Fruit fly (Drosophila melanogaster) whole organism, prepupa: ENCODE data around the gene GV1.

ENCODE experiments used
- CG16779 ChIP-seq: fragments of 200-800 bp; sonication (Bioruptor generic); optimal IDR thresholded peaks from 3 replicates; lab custom pipeline; 2017; ENCODE audit warnings: missing biosample characterization, mild to moderate bottlenecking, missing genetic modification characterization
- CG32006 ChIP-seq: fragments of 200-800 bp; sonication (Bioruptor generic); optimal IDR thresholded peaks from 3 replicates; lab custom pipeline; 2017; ENCODE audit warnings: missing biosample characterization, mild to moderate bottlenecking, missing genetic modification characterization
- CG6854 ChIP-seq: fragments of 200-800 bp; sonication (Bioruptor generic); optimal IDR thresholded peaks from 2 replicates; lab custom pipeline; 2017; ENCODE audit warnings: missing biosample characterization, mild to moderate bottlenecking, missing genetic modification characterization
- Eip78C ChIP-seq: fragments of 200-800 bp; sonication (Bioruptor generic); peaks from one replicate; lab custom pipeline; 2016; ENCODE audit warnings: missing biosample characterization, missing genetic modification characterization
- Ets96B ChIP-seq: fragments of 200-800 bp; optimal IDR thresholded peaks from 2 replicates; lab custom pipeline; 2019; ENCODE audit warnings: missing biosample characterization, mild to moderate bottlenecking, missing genetic modification characterization, moderate library complexity
- Sox102F ChIP-seq: fragments of 200-800 bp; sonication (Bioruptor generic); optimal IDR thresholded peaks from 2 replicates; lab custom pipeline; 2016; ENCODE audit warnings: missing biosample characterization, mild to moderate bottlenecking, missing genetic modification characterization
- Sox15 ChIP-seq: fragments of 200-800 bp; sonication (Bioruptor generic); optimal IDR thresholded peaks from 3 replicates; lab custom pipeline; 2016; ENCODE audit warnings: missing biosample characterization, missing genetic modification characterization
- salr ChIP-seq, 2 experiments: fragments of 200-800 bp; sonication (Bioruptor generic); optimal IDR thresholded peaks; 3 replicates each; lab custom pipeline; 2016 to 2018; ENCODE audit warnings: missing biosample characterization in 2 of 2, missing genetic modification characterization in 2 of 2, mild to moderate bottlenecking in 1 of 2
- spab ChIP-seq: fragments of 200-800 bp; sonication (Bioruptor generic); optimal IDR thresholded peaks from 2 replicates; lab custom pipeline; 2017; ENCODE audit warnings: missing biosample characterization, mild to moderate bottlenecking, missing genetic modification characterization, missing genetic modification reagents

DNA sequence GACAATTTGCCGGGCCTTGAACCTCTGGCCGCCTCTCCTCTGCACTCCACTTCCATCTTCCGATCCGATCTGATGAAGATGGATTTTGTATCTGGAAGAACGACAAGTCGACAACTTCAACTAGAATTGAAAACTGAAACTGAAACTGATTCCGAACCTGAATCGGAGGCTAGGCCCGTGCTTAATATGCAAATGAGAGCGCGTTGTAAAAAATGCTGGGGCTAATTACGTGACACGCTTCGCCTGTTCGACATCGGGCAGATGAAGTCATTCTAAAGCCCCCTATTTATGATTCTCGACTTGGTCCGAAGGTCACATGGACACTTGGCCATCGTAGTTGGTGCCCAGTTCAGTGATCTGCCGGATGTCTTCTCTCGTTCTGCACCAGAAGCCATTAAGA lies 6.2 kb downstream of the GV1 start:
- TF ChIP-seq Sox15 (GFP tag; lab: Kevin White, UChicago): no peak
- TF ChIP-seq Ets96B (tag; lab: Kevin White, UChicago): no peak
- TF ChIP-seq Sox102F (GFP tag; lab: Kevin White, UChicago): no peak
- TF ChIP-seq CG32006 (GFP tag; lab: Kevin White, UChicago): no peak
- TF ChIP-seq CG6854 (GFP tag; lab: Kevin White, UChicago): no peak
- no peak for TF ChIP-seq salr (GFP tag; optimal IDR thresholded peaks at IDR 0.05; lab: Kevin White, UChicago)
- TF ChIP-seq CG16779 (tag; lab: Kevin White, UChicago): no peak
- TF ChIP-seq spab: no peak
- TF ChIP-seq Eip78C (GFP tag; lab: Kevin White, UChicago): no peak
